Worm (Caenorhabditis elegans) whole organism, early embryonic: ENCODE measurements around the gene ldp-1.

ENCODE experiments used
- B0310.2 ChIP-seq: sonication (generic microtip); optimal IDR thresholded peaks from 2 replicates; lab custom pipeline; 2016; ENCODE audit warnings: mild to moderate bottlenecking, missing genetic modification characterization, missing compliant biosample characterization
- F13C5.2 ChIP-seq: sonication (generic microtip); optimal IDR thresholded peaks from 2 replicates; lab custom pipeline; 2017; ENCODE audit warnings: mild to moderate bottlenecking, missing genetic modification characterization, inconsistent platforms, missing compliant biosample characterization
- aly-1 ChIP-seq: sonication (generic microtip); optimal IDR thresholded peaks from 2 replicates; lab custom pipeline; 2016; ENCODE audit warnings: missing genetic modification characterization, missing compliant biosample characterization
- ama-1 ChIP-seq: fragments of 150-350 bp; optimal IDR thresholded peaks from 2 replicates; lab custom pipeline; 2014
- ceh-13 ChIP-seq: fragments of 200-800 bp; sonication (Bioruptor generic); optimal IDR thresholded peaks from 2 replicates; lab custom pipeline; 2018; ENCODE audit warnings: mild to moderate bottlenecking, missing genetic modification characterization, missing compliant biosample characterization
- ceh-36 ChIP-seq: sonication (generic microtip); optimal IDR thresholded peaks from 2 replicates; lab custom pipeline; 2016; ENCODE audit warnings: missing genetic modification characterization, inconsistent platforms, missing compliant biosample characterization
- ets-7 ChIP-seq: sonication (generic microtip); optimal IDR thresholded peaks from 2 replicates; lab custom pipeline; 2016; ENCODE audit warnings: missing genotype, missing genetic modification characterization, missing compliant biosample characterization
- flt-1 ChIP-seq: fragments of 200-800 bp; sonication (Bioruptor generic); IDR thresholded peaks from 2 replicates; pipeline ENCODE4 v1.3.6; 2022; ENCODE audit warnings: missing genetic modification characterization, missing compliant biosample characterization
- hmg-4 ChIP-seq: fragments of 200-800 bp; sonication (Bioruptor generic); optimal IDR thresholded peaks from 2 replicates; lab custom pipeline; 2018; ENCODE audit warnings: mild to moderate bottlenecking, missing genetic modification characterization, missing compliant biosample characterization
- hnd-1 ChIP-seq: sonication (generic microtip); optimal IDR thresholded peaks from 2 replicates; lab custom pipeline; 2016; ENCODE audit warnings: missing genetic modification characterization, missing compliant biosample characterization
- scrt-1 ChIP-seq: fragments of 200-800 bp; sonication (Bioruptor generic); IDR thresholded peaks from 2 replicates; pipeline ENCODE4 v1.3.6; 2022; ENCODE audit warnings: missing genetic modification characterization, missing compliant biosample characterization
- tbx-11 ChIP-seq: fragments of 200-800 bp; sonication (Bioruptor generic); IDR thresholded peaks from 2 replicates; pipeline ENCODE4 v1.3.6; 2022; ENCODE audit warnings: missing genetic modification characterization, missing compliant biosample characterization

DNA sequence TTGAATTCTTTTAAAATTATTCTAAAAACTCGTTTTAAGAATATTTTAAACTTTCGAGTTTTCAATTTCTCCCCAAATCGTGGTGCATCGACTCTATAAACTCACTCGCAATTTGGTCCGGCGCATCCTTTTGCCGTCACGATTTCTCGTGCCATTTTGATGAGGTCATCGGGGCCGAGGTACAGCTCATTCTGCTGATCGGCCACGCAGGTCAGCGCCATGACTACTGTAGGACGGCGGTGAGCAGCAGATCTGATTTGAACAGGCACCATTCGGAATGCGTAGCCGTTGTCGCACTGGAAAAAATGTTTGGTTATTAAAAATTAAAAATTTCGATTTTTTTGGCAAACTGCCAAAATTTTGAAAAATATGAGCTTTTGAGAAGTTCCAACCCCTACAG, 5.3 kb downstream of the ldp-1 start:
- TF ChIP-seq ama-1 = no peak
- TF ChIP-seq tbx-11 (GFP tag; lab: Robert Waterston, UW) = no peak
- TF ChIP-seq aly-1 = no peak
- no peak for TF ChIP-seq ceh-13 (GFP tag; lab: Kevin White, UChicago)
- TF ChIP-seq ets-7 (tag; lab: Kevin White, UChicago) = no peak
- no peak for TF ChIP-seq hmg-4 (GFP tag; lab: Kevin White, UChicago)
- TF ChIP-seq scrt-1 = no peak
- no peak for TF ChIP-seq F13C5.2
- no peak for TF ChIP-seq ceh-36 (tag; lab: Kevin White, UChicago)
- no peak for TF ChIP-seq flt-1 (GFP tag; lab: Robert Waterston, UW)
- no peak for TF ChIP-seq B0310.2 (tag; lab: Kevin White, UChicago)
- no peak for TF ChIP-seq hnd-1 (tag; lab: Kevin White, UChicago)
